Fruit fly (Drosophila melanogaster) whole organism, prepupa: ENCODE results near the gene flw.

Experiments used
- Blimp-1 ChIP-seq: fragments of 200-800 bp; sonication (Bioruptor generic); optimal IDR thresholded peaks from 3 replicates; lab custom pipeline; 2017; ENCODE audit warnings: missing biosample characterization, missing genetic modification characterization, mild to moderate bottlenecking, moderate library complexity, missing genetic modification reagents
- CG10631 ChIP-seq: fragments of 200-800 bp; sonication (Bioruptor generic); optimal IDR thresholded peaks from 2 replicates; lab custom pipeline; 2016; ENCODE audit warnings: missing biosample characterization, missing genetic modification characterization
- CG10669 ChIP-seq: fragments of 200-800 bp; sonication (Bioruptor generic); optimal IDR thresholded peaks from 3 replicates; lab custom pipeline; 2018; ENCODE audit warnings: missing biosample characterization, mild to moderate bottlenecking, missing genetic modification characterization, moderate library complexity
- CG11294 ChIP-seq: fragments of 200-800 bp; sonication (Bioruptor generic); IDR thresholded peaks from 2 replicates; pipeline ENCODE4 v1.3.6; 2022; ENCODE audit warnings: missing biosample characterization, missing genetic modification characterization
- CG11902 ChIP-seq: fragments of 200-800 bp; sonication (Bioruptor generic); optimal IDR thresholded peaks from 3 replicates; lab custom pipeline; 2016; ENCODE audit warnings: missing biosample characterization, missing genetic modification characterization
- CG15336 ChIP-seq: fragments of 200-800 bp; sonication (Bioruptor generic); IDR thresholded peaks from 2 replicates; pipeline ENCODE4 v1.3.6; 2022; ENCODE audit warnings: missing biosample characterization, missing genetic modification characterization
- CG3032 ChIP-seq: fragments of 200-800 bp; optimal IDR thresholded peaks from 2 replicates; lab custom pipeline; 2019; ENCODE audit warnings: missing biosample characterization, mild to moderate bottlenecking, missing genetic modification characterization, moderate library complexity
- CG31627 ChIP-seq: fragments of 200-800 bp; sonication (Bioruptor generic); optimal IDR thresholded peaks from 3 replicates; lab custom pipeline; 2016; ENCODE audit warnings: missing biosample characterization, missing genetic modification characterization
- CG34406 ChIP-seq: fragments of 200-800 bp; sonication (Bioruptor generic); optimal IDR thresholded peaks from 3 replicates; lab custom pipeline; 2016; ENCODE audit warnings: missing biosample characterization, missing genetic modification characterization
- CG4318 ChIP-seq: fragments of 200-800 bp; sonication (Bioruptor generic); optimal IDR thresholded peaks from 3 replicates; lab custom pipeline; 2017; ENCODE audit warnings: missing biosample characterization, mild to moderate bottlenecking, missing genetic modification characterization
- CG6163 ChIP-seq: fragments of 200-800 bp; sonication (Bioruptor generic); IDR thresholded peaks from 3 replicates; pipeline ENCODE4 v1.3.6; 2022; ENCODE audit warnings: missing biosample characterization, missing genetic modification characterization
- CG6276 ChIP-seq: fragments of 200-800 bp; sonication (Bioruptor generic); optimal IDR thresholded peaks from 2 replicates; lab custom pipeline; 2017; ENCODE audit warnings: missing biosample characterization, mild to moderate bottlenecking, missing genetic modification characterization
- CG6792 ChIP-seq: fragments of 200-800 bp; sonication (Bioruptor generic); optimal IDR thresholded peaks from 3 replicates; lab custom pipeline; 2016; ENCODE audit warnings: missing biosample characterization, missing genetic modification characterization
- CG6808 ChIP-seq: fragments of 200-800 bp; sonication (Bioruptor generic); optimal IDR thresholded peaks from 3 replicates; lab custom pipeline; 2017; ENCODE audit warnings: missing biosample characterization, missing genetic modification characterization, mild to moderate bottlenecking, moderate library complexity, missing genetic modification reagents
- CG7368 ChIP-seq: fragments of 200-800 bp; sonication (Bioruptor generic); optimal IDR thresholded peaks from 3 replicates; lab custom pipeline; 2016; ENCODE audit warnings: missing biosample characterization, missing genetic modification characterization
- CG9139 ChIP-seq: fragments of 200-800 bp; sonication (Bioruptor generic); optimal IDR thresholded peaks from 3 replicates; lab custom pipeline; 2017; ENCODE audit warnings: missing biosample characterization, mild to moderate bottlenecking, missing genetic modification characterization
- Eip75B ChIP-seq: fragments of 200-800 bp; sonication (Bioruptor generic); optimal IDR thresholded peaks from 3 replicates; lab custom pipeline; 2016; ENCODE audit warnings: missing biosample characterization, missing genetic modification characterization
- Eip78C ChIP-seq: fragments of 200-800 bp; sonication (Bioruptor generic); peaks from one replicate; lab custom pipeline; 2016; ENCODE audit warnings: missing biosample characterization, missing genetic modification characterization
- Gug ChIP-seq: fragments of 200-800 bp; sonication (Bioruptor generic); IDR thresholded peaks from 2 replicates; pipeline ENCODE4 v1.3.6; 2022; ENCODE audit warnings: missing biosample characterization, missing genetic modification characterization
- Hr38 ChIP-seq: sonication (Bioruptor generic); optimal IDR thresholded peaks from 2 replicates; lab custom pipeline; 2016; ENCODE audit warnings: missing biosample characterization, missing genetic modification characterization
- Hr39 ChIP-seq: fragments of 200-800 bp; sonication (Bioruptor generic); optimal IDR thresholded peaks from 2 replicates; lab custom pipeline; 2016; ENCODE audit warnings: missing biosample characterization, missing genetic modification characterization
- Met ChIP-seq: fragments of 200-800 bp; sonication (Bioruptor generic); optimal IDR thresholded peaks from 3 replicates; lab custom pipeline; 2016; ENCODE audit warnings: missing biosample characterization, missing genetic modification characterization
- Sox102F ChIP-seq: fragments of 200-800 bp; sonication (Bioruptor generic); optimal IDR thresholded peaks from 2 replicates; lab custom pipeline; 2016; ENCODE audit warnings: missing biosample characterization, mild to moderate bottlenecking, missing genetic modification characterization
- Sox14 ChIP-seq: fragments of 200-800 bp; sonication (Bioruptor generic); optimal IDR thresholded peaks from 3 replicates; lab custom pipeline; 2016; ENCODE audit warnings: missing biosample characterization, missing genetic modification characterization
- acj6 ChIP-seq: fragments of 200-800 bp; sonication (Bioruptor generic); optimal IDR thresholded peaks from 3 replicates; lab custom pipeline; 2016; ENCODE audit warnings: missing biosample characterization, missing genetic modification characterization
- cyc ChIP-seq: fragments of 200-800 bp; sonication (Bioruptor generic); optimal IDR thresholded peaks from 3 replicates; lab custom pipeline; 2016; ENCODE audit warnings: missing biosample characterization, missing genetic modification characterization
- dac ChIP-seq: fragments of 200-800 bp; sonication (Bioruptor generic); optimal IDR thresholded peaks from 2 replicates; lab custom pipeline; 2017; ENCODE audit warnings: missing biosample characterization, mild to moderate bottlenecking, missing genetic modification characterization
- eg ChIP-seq: fragments of 200-800 bp; sonication (Bioruptor generic); IDR thresholded peaks from 3 replicates; pipeline ENCODE4 v1.3.6; 2022; ENCODE audit warnings: missing biosample characterization, missing genetic modification characterization
- esn ChIP-seq: fragments of 200-800 bp; sonication (Bioruptor generic); optimal IDR thresholded peaks from 2 replicates; lab custom pipeline; 2016; ENCODE audit warnings: missing biosample characterization, mild to moderate bottlenecking, missing genetic modification characterization, moderate library complexity
- fd59A ChIP-seq: fragments of 200-800 bp; sonication (Bioruptor generic); optimal IDR thresholded peaks from 2 replicates; lab custom pipeline; 2017; ENCODE audit warnings: missing biosample characterization, mild to moderate bottlenecking, missing genetic modification characterization, missing genetic modification reagents
- lz ChIP-seq: fragments of 200-800 bp; sonication (Bioruptor generic); optimal IDR thresholded peaks from 3 replicates; lab custom pipeline; 2016; ENCODE audit warnings: missing biosample characterization, missing genetic modification characterization
- net ChIP-seq: fragments of 200-800 bp; sonication (Bioruptor generic); optimal IDR thresholded peaks from 3 replicates; lab custom pipeline; 2016; ENCODE audit warnings: missing biosample characterization, missing genetic modification characterization
- salr ChIP-seq, 2 experiments: fragments of 200-800 bp; sonication (Bioruptor generic); optimal IDR thresholded peaks; 3 replicates each; lab custom pipeline; 2016 to 2018; ENCODE audit warnings: missing biosample characterization in 2 of 2, missing genetic modification characterization in 2 of 2, mild to moderate bottlenecking in 1 of 2
- svp ChIP-seq: fragments of 200-800 bp; sonication (Bioruptor generic); peaks from one replicate; lab custom pipeline; 2016; ENCODE audit warnings: missing biosample characterization, missing genetic modification characterization
- topi ChIP-seq: fragments of 200-800 bp; sonication (Bioruptor generic); optimal IDR thresholded peaks from 3 replicates; lab custom pipeline; 2016; ENCODE audit warnings: missing biosample characterization, missing genetic modification characterization
- vri ChIP-seq: fragments of 200-800 bp; sonication (Bioruptor generic); optimal IDR thresholded peaks from 3 replicates; lab custom pipeline; 2016; ENCODE audit warnings: missing biosample characterization, mild to moderate bottlenecking, missing genetic modification characterization

flw gene

dm6 chrX:10369315-10369714 is 16.4 kb upstream of the flw start:
- no peak for TF ChIP-seq CG9139 (GFP tag; lab: Kevin White, UChicago)
- no peak for TF ChIP-seq CG3032 (tag; lab: Kevin White, UChicago)
- TF ChIP-seq CG6792 (GFP tag; lab: Kevin White, UChicago), result no peak
- no peak for TF ChIP-seq CG10669 (GFP tag; lab: Kevin White, UChicago)
- no peak for TF ChIP-seq Hr39 (GFP tag; lab: Kevin White, UChicago)
- TF ChIP-seq CG6276 (GFP tag; lab: Kevin White, UChicago), result no peak
- no peak for TF ChIP-seq salr (GFP tag; optimal IDR thresholded peaks at IDR 0.05; lab: Kevin White, UChicago)
- no peak for TF ChIP-seq CG11902
- TF ChIP-seq CG6163 (GFP tag; lab: Robert Waterston, UW), result no peak
- no peak for TF ChIP-seq CG4318 (GFP tag; lab: Kevin White, UChicago)
- no peak for TF ChIP-seq esn
- no peak for TF ChIP-seq eg (GFP tag; lab: Robert Waterston, UW)
- TF ChIP-seq Eip78C (GFP tag; lab: Kevin White, UChicago), result no peak
- no peak for TF ChIP-seq Gug
- TF ChIP-seq CG10631 (GFP tag; lab: Kevin White, UChicago), result no peak
- no peak for TF ChIP-seq lz (GFP tag; lab: Kevin White, UChicago)
- no peak for TF ChIP-seq Blimp-1
- no peak for TF ChIP-seq cyc (GFP tag; lab: Kevin White, UChicago)

- no peak for TF ChIP-seq esn
- TF ChIP-seq vri (GFP tag; lab: Kevin White, UChicago), result peak; percentile 48
- TF ChIP-seq CG11294, result no peak
- TF ChIP-seq, all 60 proteins: peak for 1
Observed at dm6 chrX:10369763-10370162, 16.0 kb upstream of the flw start.

- TF ChIP-seq svp (peak; percentile 90), salr (GFP tag; optimal IDR thresholded peaks at IDR 0.05; lab: Kevin White, UChicago) (no peak)
Observed at dm6 chrX:10370201-10371038, 15.3 kb upstream of the flw start.

DNA sequence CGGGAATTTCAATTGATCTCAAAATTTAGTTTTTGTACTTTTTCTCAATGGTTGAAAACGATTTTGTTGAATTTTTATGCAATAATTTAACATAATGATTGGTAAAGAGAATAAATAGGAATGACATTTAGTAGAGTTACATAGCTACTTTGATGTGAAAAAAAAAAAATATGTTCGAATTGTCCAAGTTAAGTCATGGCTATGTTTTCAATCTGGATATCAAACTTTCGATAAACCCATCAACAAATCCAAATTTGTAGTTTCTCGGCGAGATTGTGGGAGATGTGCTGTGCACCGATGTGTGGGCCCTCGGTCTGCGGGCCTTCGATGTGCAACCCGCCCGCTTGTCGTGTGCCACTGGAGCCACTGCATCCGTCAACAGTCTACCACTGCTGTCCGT is 10.5 kb upstream of the flw start, which contains the start of the genes CG32686 and CG2898:
Gene CG32686, minus strand, starts transcription at position 101 of the 400 bp plus-strand sequence.
Gene CG2898, plus strand, starts transcription at position 159 of the 400 bp plus-strand sequence.
- TF ChIP-seq CG11294, result no peak
- no peak for TF ChIP-seq lz (GFP tag; lab: Kevin White, UChicago)
- TF ChIP-seq CG3032 (tag; lab: Kevin White, UChicago), result no peak
- no peak for TF ChIP-seq Hr38 (GFP tag; lab: Kevin White, UChicago)
- TF ChIP-seq CG11902, result no peak

DNA sequence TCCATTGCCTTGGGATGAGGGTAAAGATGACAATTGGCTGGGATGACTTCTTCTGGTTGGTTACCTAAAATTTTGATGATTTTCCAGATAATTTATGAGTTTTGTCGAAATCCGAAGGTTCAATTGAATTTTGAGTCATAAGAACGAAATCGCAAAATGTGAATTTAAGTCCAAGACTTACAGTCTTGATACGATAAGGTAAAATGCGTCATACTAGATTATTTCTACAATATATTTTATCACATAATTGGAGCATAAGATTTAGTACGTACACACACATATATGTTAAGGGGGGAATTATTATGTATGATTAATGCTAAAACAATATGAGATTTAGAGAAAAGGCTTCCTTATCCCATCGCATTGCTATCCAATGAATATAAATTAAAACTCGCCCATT is 4.5 kb upstream of the flw start, which contains the start of gene CG32681:
Gene CG32681, minus strand, starts transcription at position 101 of the 400 bp plus-strand sequence.
- TF ChIP-seq CG7368 (no peak), topi (GFP tag; lab: Kevin White, UChicago) (no peak), CG6808 (GFP tag; lab: Kevin White, UChicago) (no peak), fd59A (GFP tag; lab: Kevin White, UChicago) (no peak), Hr38 (GFP tag; lab: Kevin White, UChicago) (no peak), Met (GFP tag; lab: Kevin White, UChicago) (no peak), Sox102F (GFP tag; lab: Kevin White, UChicago) (no peak), CG15336 (GFP tag; lab: Robert Waterston, UW) (no peak), Sox14 (GFP tag; lab: Kevin White, UChicago) (no peak), CG11294 (no peak), Hr39 (GFP tag; lab: Kevin White, UChicago) (no peak), acj6 (GFP tag; lab: Kevin White, UChicago) (no peak), eg (GFP tag; lab: Robert Waterston, UW) (no peak), CG6276 (GFP tag; lab: Kevin White, UChicago) (no peak), CG31627 (GFP tag; lab: Kevin White, UChicago) (no peak), net (GFP tag; lab: Kevin White, UChicago) (no peak), Eip75B (GFP tag; lab: Kevin White, UChicago) (no peak), CG34406 (GFP tag; lab: Kevin White, UChicago) (no peak), dac (GFP tag; lab: Kevin White, UChicago) (no peak)
